Fruit fly (Drosophila melanogaster): ENCODE results near the gene comt.

The comt gene

DNA sequence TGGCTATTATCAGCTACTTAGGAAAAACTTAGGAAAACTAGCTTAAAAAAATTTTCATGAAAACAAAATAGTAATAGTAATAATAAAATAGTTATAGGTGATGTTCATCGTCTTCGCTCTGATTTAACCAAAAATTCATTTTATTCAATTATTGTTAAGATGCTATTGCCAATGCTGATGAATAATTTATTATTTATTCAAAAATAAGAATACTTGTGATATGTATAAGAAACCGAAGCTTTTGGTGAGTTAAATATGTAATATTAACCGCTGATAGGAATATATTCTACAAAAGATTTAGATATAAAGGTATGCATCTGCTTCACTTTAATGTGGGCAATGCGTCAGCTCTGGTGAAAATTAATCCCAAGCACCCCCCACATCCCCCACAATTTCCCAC lies 21.9 kb downstream of the comt start:
- no peak for TF ChIP-seq fd96Ca (GFP tag; IDR thresholded peaks at IDR 0.05)
- no peak for TF ChIP-seq D1 (tag; optimal IDR thresholded peaks at IDR 0.05)
- TF ChIP-seq CG15710 (tag; optimal IDR thresholded peaks at IDR 0.05): no peak

DNA sequence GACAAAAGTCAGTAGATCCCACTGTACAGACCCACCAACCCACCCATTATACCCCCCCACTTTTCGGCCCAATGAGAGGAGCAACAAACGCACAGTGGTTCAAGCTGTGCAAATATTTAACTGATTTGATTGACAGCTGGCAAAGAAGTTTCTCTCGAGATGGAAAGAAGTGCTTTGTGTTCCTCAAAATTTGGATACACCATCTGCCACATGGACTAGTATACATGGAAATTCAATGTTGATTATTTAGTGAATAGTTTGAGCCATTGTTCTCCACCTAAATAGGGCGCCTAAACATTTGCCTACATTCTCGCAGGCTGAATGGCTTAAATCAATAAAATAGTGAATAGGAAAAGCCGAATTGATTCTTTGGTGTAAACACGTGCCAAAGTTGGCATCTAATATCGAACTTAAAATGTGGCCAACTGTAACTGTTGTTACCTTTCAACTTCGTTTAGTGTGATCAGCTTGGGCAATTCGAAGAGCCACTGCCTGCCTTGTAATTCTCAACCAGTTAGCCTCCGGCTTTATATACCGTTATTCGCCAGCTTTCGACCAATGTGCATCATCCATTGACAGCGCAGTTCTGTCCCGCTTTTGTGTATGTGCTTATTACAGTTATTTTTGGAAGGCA lies 22.5 kb downstream of the comt start:
- no peak for TF ChIP-seq EcR (GFP tag; optimal IDR thresholded peaks at IDR 0.05)
- TF ChIP-seq CG4496 (GFP tag; IDR thresholded peaks at IDR 0.05): no peak
- no peak for TF ChIP-seq CG8159 (tag; optimal IDR thresholded peaks at IDR 0.05)
- TF ChIP-seq Ets98B (GFP tag; IDR thresholded peaks at IDR 0.05): no peak
- TF ChIP-seq rn (GFP tag; IDR thresholded peaks at IDR 0.05): no peak
- TF ChIP-seq fd96Ca (GFP tag; IDR thresholded peaks at IDR 0.05): no peak
- no peak for TF ChIP-seq CG9948 (tag; optimal IDR thresholded peaks at IDR 0.05)
- TF ChIP-seq CG17806 (tag; optimal IDR thresholded peaks at IDR 0.05): no peak
- TF ChIP-seq CG15710 (tag; optimal IDR thresholded peaks at IDR 0.05): no peak
- TF ChIP-seq CG12605 (GFP tag; IDR thresholded peaks at IDR 0.05): no peak
- TF ChIP-seq CG32121 (GFP tag; IDR thresholded peaks at IDR 0.05): no peak
- no peak for TF ChIP-seq gl (tag; optimal IDR thresholded peaks at IDR 0.05)
- no peak for TF ChIP-seq CG34367 (tag; optimal IDR thresholded peaks at IDR 0.05)
- no peak for TF ChIP-seq Pif1A (GFP tag; optimal IDR thresholded peaks at IDR 0.05)
- TF ChIP-seq Snoo (tag; optimal IDR thresholded peaks at IDR 0.05): no peak
- TF ChIP-seq CG13204 (GFP tag; optimal IDR thresholded peaks at IDR 0.05): no peak
- no peak for TF ChIP-seq Pif1B (GFP tag; optimal IDR thresholded peaks at IDR 0.05)
- TF ChIP-seq CG8301 (tag; optimal IDR thresholded peaks at IDR 0.05): no peak
- no peak for TF ChIP-seq CG10348 (GFP tag; IDR thresholded peaks at IDR 0.05)

DNA sequence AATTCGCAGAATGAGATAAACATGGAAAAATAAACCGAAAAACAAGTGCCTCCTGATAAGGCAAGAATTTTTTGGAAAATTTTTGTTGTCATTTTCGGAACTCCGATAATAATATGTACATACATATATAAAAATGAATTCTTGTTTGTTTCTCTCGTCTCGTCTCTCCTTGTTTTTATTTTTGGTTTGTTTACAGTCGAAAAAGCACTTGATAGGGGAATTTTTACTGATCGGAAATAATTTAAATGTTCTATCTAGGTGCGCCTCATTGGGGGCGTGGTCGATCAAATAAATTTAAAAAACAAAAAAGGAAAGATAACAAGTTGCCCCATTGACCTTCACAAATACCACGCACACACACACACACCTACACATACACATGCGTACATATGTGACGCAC lies 23.9 kb downstream of the comt start:
- TF ChIP-seq CG12605 (GFP tag; IDR thresholded peaks at IDR 0.05): no peak
- TF ChIP-seq CG32121 (GFP tag; IDR thresholded peaks at IDR 0.05): no peak
- no peak for TF ChIP-seq Pif1A (GFP tag; optimal IDR thresholded peaks at IDR 0.05)
- TF ChIP-seq gl (tag; optimal IDR thresholded peaks at IDR 0.05): no peak
- TF ChIP-seq CG10348 (GFP tag; IDR thresholded peaks at IDR 0.05): no peak

DNA sequence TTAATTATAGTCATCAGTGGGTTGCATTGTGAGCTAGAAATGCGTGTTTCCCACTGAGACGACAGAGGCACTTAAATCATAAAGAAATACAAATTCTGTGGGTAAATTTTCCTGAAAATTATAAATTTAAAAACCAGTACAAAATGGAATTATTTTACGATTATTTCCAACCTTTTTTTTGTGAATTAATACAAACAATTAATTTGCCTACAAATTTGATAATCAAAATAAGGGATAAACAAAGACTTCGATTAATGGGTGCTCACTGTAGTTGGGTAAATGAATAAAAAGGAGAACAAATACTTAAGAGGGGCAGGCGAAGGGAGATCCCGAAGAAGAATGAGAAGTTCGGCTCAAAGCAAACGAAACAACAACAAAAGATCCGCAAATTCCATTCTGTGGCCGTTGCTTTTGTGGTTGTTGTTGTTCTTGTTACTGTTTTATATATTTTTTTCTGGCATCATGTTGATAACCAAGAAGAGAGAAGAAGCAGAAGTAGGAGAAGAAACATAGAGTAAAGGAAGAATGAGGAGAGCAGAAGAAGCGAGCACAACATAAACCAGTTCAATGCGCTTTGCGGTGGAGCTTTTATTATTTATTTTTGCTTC lies 25.2 kb downstream of the comt start:
- no peak for TF ChIP-seq fd96Ca (GFP tag; IDR thresholded peaks at IDR 0.05)
- peak; percentile 38 for TF ChIP-seq CG15710 (tag; optimal IDR thresholded peaks at IDR 0.05)
- no peak for TF ChIP-seq CG8301 (tag; optimal IDR thresholded peaks at IDR 0.05)
- no peak for TF ChIP-seq CG4496 (GFP tag; IDR thresholded peaks at IDR 0.05)
- TF ChIP-seq CG32121 (GFP tag; IDR thresholded peaks at IDR 0.05): no peak
- TF ChIP-seq CG34367 (tag; optimal IDR thresholded peaks at IDR 0.05): no peak
- peak; percentile 39 for TF ChIP-seq EcR (GFP tag; optimal IDR thresholded peaks at IDR 0.05)
- TF ChIP-seq CG14655 (GFP tag; optimal IDR thresholded peaks at IDR 0.05): no peak
- no peak for TF ChIP-seq rn (GFP tag; IDR thresholded peaks at IDR 0.05)
- no peak for TF ChIP-seq CG8159 (tag; optimal IDR thresholded peaks at IDR 0.05)
- TF ChIP-seq CG12605 (GFP tag; IDR thresholded peaks at IDR 0.05): no peak
- TF ChIP-seq gl (tag; optimal IDR thresholded peaks at IDR 0.05): no peak
- TF ChIP-seq Snoo (tag; optimal IDR thresholded peaks at IDR 0.05): no peak
- peak; percentile 3 for TF ChIP-seq D1 (tag; optimal IDR thresholded peaks at IDR 0.05)
- no peak for TF ChIP-seq Pif1A (GFP tag; optimal IDR thresholded peaks at IDR 0.05)
- no peak for TF ChIP-seq Pif1B (GFP tag; optimal IDR thresholded peaks at IDR 0.05)
- no peak for TF ChIP-seq CG10348 (GFP tag; IDR thresholded peaks at IDR 0.05)

DNA sequence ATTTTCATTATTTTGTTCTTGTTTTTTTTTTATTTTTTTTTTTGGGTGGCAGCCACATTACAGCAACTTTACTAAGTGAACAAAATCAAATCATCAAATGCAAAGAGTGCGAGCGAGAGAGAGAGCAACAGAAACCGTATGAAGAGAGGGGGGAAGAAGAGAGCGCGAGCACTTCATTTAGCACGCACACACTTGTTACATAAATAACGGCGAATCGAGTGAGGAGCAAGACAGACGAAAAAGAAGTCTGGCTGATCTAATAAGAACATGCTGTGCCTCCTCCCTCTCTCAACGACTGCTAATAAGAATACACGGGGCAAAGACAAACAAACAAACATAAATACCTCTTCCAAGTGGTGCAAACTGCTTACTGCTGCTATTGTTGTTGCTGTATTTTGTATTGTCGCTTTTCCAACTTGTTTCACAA lies 25.7 kb downstream of the comt start:
- TF ChIP-seq CG8301 (tag; optimal IDR thresholded peaks at IDR 0.05) (no peak), CG14655 (GFP tag; optimal IDR thresholded peaks at IDR 0.05) (no peak), fd96Ca (GFP tag; IDR thresholded peaks at IDR 0.05) (peak; percentile 56; the same call in 1 of the 3 replicates), CG4496 (GFP tag; IDR thresholded peaks at IDR 0.05) (0 out of 3 replicates have a peak, but pooled peaks have one; percentile 47), CG12605 (GFP tag; IDR thresholded peaks at IDR 0.05) (peak; percentile 64; the same call in 1 of the 2 replicates)

DNA sequence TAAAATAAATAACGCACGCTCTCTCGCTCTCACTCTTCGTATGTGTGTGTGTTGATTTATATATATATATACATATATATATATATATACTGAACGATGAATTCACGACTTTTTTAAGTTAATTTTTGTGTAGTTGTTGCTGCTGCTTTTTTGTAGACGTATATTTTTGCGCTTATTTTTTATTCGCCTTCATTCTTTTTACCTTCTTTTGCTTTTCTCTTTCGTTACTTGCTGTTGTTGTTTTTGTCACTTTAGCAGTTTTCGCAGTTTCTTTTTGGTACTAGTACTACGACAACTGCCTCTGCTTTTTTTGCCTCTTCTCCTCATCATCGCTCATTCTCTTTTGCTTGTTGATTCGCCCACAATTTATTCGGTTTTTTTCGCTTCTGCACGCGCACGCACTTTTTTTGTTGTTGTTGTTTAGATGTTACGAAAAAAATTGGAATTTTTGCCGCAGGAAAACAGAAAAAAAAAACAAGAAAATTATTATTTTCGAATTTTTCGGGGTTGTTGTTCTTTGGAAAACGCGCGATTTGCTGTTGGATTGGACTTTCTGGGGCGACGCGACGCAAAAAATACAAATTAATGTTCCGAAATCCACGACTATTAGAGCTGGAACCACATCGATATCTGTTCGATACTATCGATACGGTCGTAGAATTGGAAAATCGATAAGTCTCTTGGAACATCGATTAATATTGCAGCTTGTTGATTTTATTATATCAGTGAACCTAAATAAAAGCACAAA lies 26.4 kb downstream of the comt start, which contains the start of the genes HDAC4 and CG15743:
Gene HDAC4 (minus strand): TSS at position 632 of the 748 bp plus-strand sequence.
Gene CG15743 (plus strand): TSS at position 707 of the 748 bp plus-strand sequence.
- TF ChIP-seq CG34367 (tag; optimal IDR thresholded peaks at IDR 0.05) (peak; percentile 10), CG17806 (tag; optimal IDR thresholded peaks at IDR 0.05) (no peak), CG12605 (GFP tag; IDR thresholded peaks at IDR 0.05) (peak; percentile 48; the same call in 1 of the 2 replicates), CG10348 (GFP tag; IDR thresholded peaks at IDR 0.05) (no peak), Ets98B (GFP tag; IDR thresholded peaks at IDR 0.05) (no peak), CG8159 (tag; optimal IDR thresholded peaks at IDR 0.05) (peak; percentile 15), CG15710 (tag; optimal IDR thresholded peaks at IDR 0.05) (no peak), CG14655 (GFP tag; optimal IDR thresholded peaks at IDR 0.05) (no peak), Pif1A (GFP tag; optimal IDR thresholded peaks at IDR 0.05) (no peak)
